Fruit fly (Drosophila melanogaster) whole organism, pupa: ENCODE measurements around the gene CG8149.

Experiments used
- CG10348 ChIP-seq: fragments of 200-800 bp; sonication (Bioruptor generic); IDR thresholded peaks from 2 replicates; pipeline ENCODE4 v1.3.6; 2022; ENCODE audit warnings: missing biosample characterization, missing genetic modification characterization
- CG13204 ChIP-seq: fragments of 200-800 bp; sonication (Bioruptor generic); optimal IDR thresholded peaks from 2 replicates; lab custom pipeline; 2018; ENCODE audit warnings: missing biosample characterization, mild to moderate bottlenecking, missing genetic modification characterization, moderate library complexity
- CG14655 ChIP-seq: fragments of 200-800 bp; sonication (Bioruptor generic); optimal IDR thresholded peaks from 3 replicates; lab custom pipeline; 2017; ENCODE audit warnings: mild to moderate bottlenecking, missing biosample characterization, missing genetic modification reagents, missing genetic modification characterization
- CG32121 ChIP-seq: fragments of 200-800 bp; sonication (Bioruptor generic); IDR thresholded peaks from 2 replicates; pipeline ENCODE4 v1.3.6; 2022; ENCODE audit warnings: missing biosample characterization, missing genetic modification characterization
- CG4496 ChIP-seq: fragments of 200-800 bp; sonication (Bioruptor generic); IDR thresholded peaks from 3 replicates; pipeline ENCODE4 v1.3.6; 2022; ENCODE audit warnings: missing biosample characterization, missing genetic modification characterization
- CG8159 ChIP-seq: fragments of 200-800 bp; sonication (Bioruptor generic); optimal IDR thresholded peaks from 3 replicates; lab custom pipeline; 2018; ENCODE audit warnings: missing biosample characterization, mild to moderate bottlenecking, missing genetic modification characterization, moderate library complexity
- CG8301 ChIP-seq: fragments of 200-800 bp; sonication (Bioruptor generic); optimal IDR thresholded peaks from 2 replicates; lab custom pipeline; 2018; ENCODE audit warnings: missing biosample characterization, mild to moderate bottlenecking, missing genetic modification characterization
- CG9948 ChIP-seq: fragments of 200-800 bp; sonication (Bioruptor generic); optimal IDR thresholded peaks from 2 replicates; lab custom pipeline; 2018; ENCODE audit warnings: missing biosample characterization, mild to moderate bottlenecking, missing genetic modification characterization, moderate library complexity
- D1 ChIP-seq: fragments of 200-800 bp; sonication (Bioruptor generic); optimal IDR thresholded peaks from 2 replicates; lab custom pipeline; 2018; ENCODE audit warnings: missing biosample characterization, mild to moderate bottlenecking, missing genetic modification characterization, moderate library complexity
- Ets98B ChIP-seq: fragments of 200-800 bp; sonication (Bioruptor generic); IDR thresholded peaks from 2 replicates; pipeline ENCODE4 v1.3.6; 2022; ENCODE audit warnings: missing biosample characterization, missing genetic modification characterization
- Pif1A ChIP-seq: fragments of 200-800 bp; sonication (Bioruptor generic); optimal IDR thresholded peaks from 3 replicates; lab custom pipeline; 2016; ENCODE audit warnings: missing biosample characterization, missing genetic modification characterization
- Pif1B ChIP-seq: fragments of 200-800 bp; sonication (Bioruptor generic); optimal IDR thresholded peaks from 3 replicates; lab custom pipeline; 2016; ENCODE audit warnings: missing biosample characterization, missing genetic modification characterization
- gl ChIP-seq: fragments of 200-800 bp; sonication (Bioruptor generic); optimal IDR thresholded peaks from 2 replicates; lab custom pipeline; 2018; ENCODE audit warnings: missing biosample characterization, mild to moderate bottlenecking, missing genetic modification characterization

- TF ChIP-seq Pif1A (GFP tag; lab: Kevin White, UChicago): no peak
- TF ChIP-seq CG32121 (GFP tag; lab: Robert Waterston, UW): no peak
- TF ChIP-seq CG9948 (tag; lab: Kevin White, UChicago): peak; percentile 3
- no peak for TF ChIP-seq CG4496 (GFP tag; lab: Robert Waterston, UW)
- TF ChIP-seq Pif1B (GFP tag; lab: Kevin White, UChicago): no peak
- TF ChIP-seq Ets98B: no peak
- peak; percentile 19 for TF ChIP-seq CG13204 (GFP tag; lab: Kevin White, UChicago)
- TF ChIP-seq D1 (tag; lab: Kevin White, UChicago): no peak
- TF ChIP-seq gl (tag; lab: Kevin White, UChicago): no peak
- TF ChIP-seq CG14655 (GFP tag; lab: Kevin White, UChicago): peak; percentile 53
- no peak for TF ChIP-seq CG10348
- peak; percentile 50 for TF ChIP-seq CG8159 (tag; lab: Kevin White, UChicago)
- peak; percentile 22 for TF ChIP-seq CG8301 (tag; lab: Kevin White, UChicago)
Observed at dm6 chr3R:9493627-9494626, 10.5 kb upstream of the CG8149 start, which contains the start of gene CG16779.
